Fruit fly (Drosophila melanogaster) whole organism, embryonic: ENCODE data around the gene LSm3.

ENCODE experiments used
- Awh ChIP-seq: fragments of 200-800 bp; sonication (Bioruptor generic); IDR thresholded peaks from 2 replicates; pipeline ENCODE4, ENCODE4 v1.3.6; 2022; ENCODE audit warnings: missing biosample characterization, missing genetic modification characterization
- Bgb ChIP-seq: fragments of 200-800 bp; sonication (Bioruptor generic); IDR thresholded peaks from 2 replicates; pipeline ENCODE4 v1.3.6; 2022; ENCODE audit warnings: missing biosample characterization, missing genetic modification characterization; ENCODE audit not compliant: partially characterized antibody
- CG10147 ChIP-seq: fragments of 200-800 bp; sonication (Bioruptor generic); optimal IDR thresholded peaks from 2 replicates; lab custom pipeline; 2019; ENCODE audit warnings: missing biosample characterization, mild to moderate bottlenecking, missing genetic modification characterization, moderate library complexity
- CG10321 ChIP-seq: fragments of 200-800 bp; sonication (Bioruptor generic); IDR thresholded peaks from 2 replicates; pipeline ENCODE4 v1.3.6; 2022; ENCODE audit warnings: missing biosample characterization, missing genetic modification characterization
- CG11085 ChIP-seq: fragments of 200-800 bp; sonication (Bioruptor generic); IDR thresholded peaks from 2 replicates; pipeline ENCODE4 v1.3.6; 2022; ENCODE audit warnings: missing biosample characterization, missing genetic modification characterization
- CG12659 ChIP-seq: fragments of 200-800 bp; sonication (Bioruptor generic); optimal IDR thresholded peaks from 3 replicates; lab custom pipeline; 2017; ENCODE audit warnings: mild to moderate bottlenecking, missing biosample characterization, missing genetic modification reagents, missing genetic modification characterization
- CG17568 ChIP-seq: fragments of 200-800 bp; sonication (Bioruptor generic); optimal IDR thresholded peaks from 2 replicates; lab custom pipeline; 2018; ENCODE audit warnings: missing biosample characterization, mild to moderate bottlenecking, missing genetic modification characterization, moderate library complexity
- CG17802 ChIP-seq: fragments of 200-800 bp; sonication (Bioruptor generic); optimal IDR thresholded peaks from 2 replicates; lab custom pipeline; 2018; ENCODE audit warnings: missing biosample characterization, mild to moderate bottlenecking, missing genetic modification characterization, moderate library complexity
- CG2199 ChIP-seq: fragments of 200-800 bp; sonication (Bioruptor generic); IDR thresholded peaks from 3 replicates; pipeline ENCODE4 v1.3.6; 2022; ENCODE audit warnings: missing biosample characterization, missing genetic modification characterization
- CG2875 ChIP-seq: fragments of 200-800 bp; sonication (Bioruptor generic); optimal IDR thresholded peaks from 2 replicates; lab custom pipeline; 2017; ENCODE audit warnings: missing biosample characterization, mild to moderate bottlenecking, missing genetic modification characterization, missing genetic modification reagents
- CG31388 ChIP-seq: fragments of 200-800 bp; sonication (Bioruptor generic); optimal IDR thresholded peaks from 2 replicates; lab custom pipeline; 2016; ENCODE audit warnings: missing biosample characterization, missing genetic modification characterization
- CG3163 ChIP-seq: fragments of 200-800 bp; sonication (Bioruptor generic); optimal IDR thresholded peaks from 3 replicates; lab custom pipeline; 2016; ENCODE audit warnings: missing biosample characterization, missing genetic modification characterization
- CG6791 ChIP-seq: fragments of 200-800 bp; sonication (Bioruptor generic); IDR thresholded peaks from 3 replicates; pipeline ENCODE4 v1.3.6; 2022; ENCODE audit warnings: missing biosample characterization, missing genetic modification characterization; ENCODE audit not compliant: partially characterized antibody
- CG8281 ChIP-seq: fragments of 200-800 bp; sonication (Bioruptor generic); optimal IDR thresholded peaks from 2 replicates; lab custom pipeline; 2018; ENCODE audit warnings: missing biosample characterization, mild to moderate bottlenecking, missing genetic modification characterization, moderate library complexity
- CG8388 ChIP-seq: fragments of 200-800 bp; sonication (Bioruptor generic); optimal IDR thresholded peaks from 2 replicates; lab custom pipeline; 2019; ENCODE audit warnings: missing biosample characterization, mild to moderate bottlenecking, missing genetic modification characterization, moderate library complexity
- CG9932 ChIP-seq: fragments of 200-800 bp; sonication (Bioruptor generic); IDR thresholded peaks from 2 replicates; pipeline ENCODE4 v1.3.6; 2022; ENCODE audit warnings: missing biosample characterization, missing genetic modification characterization
- Chrac-16 ChIP-seq: fragments of 200-800 bp; sonication (Bioruptor generic); optimal IDR thresholded peaks from 3 replicates; lab custom pipeline; 2016; ENCODE audit warnings: missing biosample characterization, missing genetic modification characterization
- D19A ChIP-seq: fragments of 200-800 bp; optimal IDR thresholded peaks from 3 replicates; lab custom pipeline; 2019; ENCODE audit warnings: missing biosample characterization, mild to moderate bottlenecking, missing genetic modification characterization, moderate library complexity
- D19B ChIP-seq: fragments of 200-800 bp; sonication (Bioruptor generic); optimal IDR thresholded peaks from 2 replicates; lab custom pipeline; 2017; ENCODE audit warnings: missing biosample characterization, mild to moderate bottlenecking, missing genetic modification characterization
- Doc2 ChIP-seq: fragments of 200-800 bp; sonication (Bioruptor generic); IDR thresholded peaks from 2 replicates; pipeline ENCODE4 v1.3.6; 2022; ENCODE audit warnings: missing biosample characterization, missing genetic modification characterization
- Dp ChIP-seq: fragments of 200-800 bp; sonication (Bioruptor generic); optimal IDR thresholded peaks from 2 replicates; lab custom pipeline; 2018; ENCODE audit warnings: missing biosample characterization, mild to moderate bottlenecking, missing genetic modification characterization, moderate library complexity
- HLHmδ ChIP-seq: fragments of 200-800 bp; sonication (Bioruptor generic); optimal IDR thresholded peaks from 2 replicates; lab custom pipeline; 2018; ENCODE audit warnings: missing biosample characterization, mild to moderate bottlenecking, missing genetic modification characterization, moderate library complexity
- Jarid2 ChIP-seq: fragments of 200-800 bp; sonication (Bioruptor generic); optimal IDR thresholded peaks from 3 replicates; lab custom pipeline; 2017; ENCODE audit warnings: mild to moderate bottlenecking, missing biosample characterization, missing genetic modification reagents, missing genetic modification characterization
- Lpt ChIP-seq: fragments of >200 bp; optimal IDR thresholded peaks from 2 replicates; lab custom pipeline; 2018; ENCODE audit warnings: missing biosample characterization, missing genetic modification characterization
- Mrtf ChIP-seq: fragments of 200-800 bp; sonication (Bioruptor generic); IDR thresholded peaks from 3 replicates; pipeline ENCODE4 v1.3.6; 2022; ENCODE audit warnings: missing biosample characterization, missing genetic modification characterization
- Oli ChIP-seq: fragments of 200-800 bp; sonication (Bioruptor generic); optimal IDR thresholded peaks from 2 replicates; lab custom pipeline; 2018; ENCODE audit warnings: missing biosample characterization, mild to moderate bottlenecking, missing genetic modification characterization, moderate library complexity
- PHDP ChIP-seq: fragments of 200-800 bp; sonication (Bioruptor generic); optimal IDR thresholded peaks from 3 replicates; lab custom pipeline; 2018; ENCODE audit warnings: missing biosample characterization, mild to moderate bottlenecking, missing genetic modification characterization, moderate library complexity
- Sox102F ChIP-seq: fragments of 200-800 bp; sonication (Bioruptor generic); optimal IDR thresholded peaks from 2 replicates; lab custom pipeline; 2018; ENCODE audit warnings: missing biosample characterization, mild to moderate bottlenecking, missing genetic modification characterization, moderate library complexity
- Taf1 ChIP-seq: fragments of 200-800 bp; sonication (Bioruptor generic); IDR thresholded peaks from 2 replicates; pipeline ENCODE4 v1.3.6; 2022; ENCODE audit warnings: missing biosample characterization, missing genetic modification characterization
- dpn ChIP-seq, 2 experiments: fragments of 200-800 bp; sonication (Bioruptor generic); optimal IDR thresholded peaks; 3 replicates each; lab custom pipeline; 2016; ENCODE audit warnings: missing biosample characterization in 2 of 2, missing genetic modification characterization in 2 of 2
- fd102C ChIP-seq: fragments of 200-800 bp; sonication (Bioruptor generic); optimal IDR thresholded peaks from 2 replicates; lab custom pipeline; 2018; ENCODE audit warnings: missing biosample characterization, mild to moderate bottlenecking, missing genetic modification characterization, moderate library complexity
- fd96Cb ChIP-seq: fragments of 200-800 bp; sonication (Bioruptor generic); optimal IDR thresholded peaks from 2 replicates; lab custom pipeline; 2018; ENCODE audit warnings: missing biosample characterization, mild to moderate bottlenecking, missing genetic modification characterization, moderate library complexity
- gce ChIP-seq: fragments of 200-800 bp; sonication (Bioruptor generic); IDR thresholded peaks from 3 replicates; pipeline ENCODE4 v1.3.6; 2022; ENCODE audit warnings: missing biosample characterization, missing genetic modification characterization
- hb ChIP-seq: fragments of 200-800 bp; sonication (Bioruptor generic); IDR thresholded peaks from 3 replicates; pipeline ENCODE4 v1.3.6; 2022; ENCODE audit warnings: missing biosample characterization, missing genetic modification characterization; ENCODE audit not compliant: partially characterized antibody
- lmd ChIP-seq: fragments of 200-800 bp; sonication (Bioruptor generic); IDR thresholded peaks from 2 replicates; pipeline ENCODE4 v1.3.6; 2022; ENCODE audit warnings: missing biosample characterization, missing genetic modification characterization
- mam ChIP-seq: fragments of 200-800 bp; sonication (Bioruptor generic); optimal IDR thresholded peaks from 3 replicates; lab custom pipeline; 2016; ENCODE audit warnings: missing biosample characterization, missing genetic modification characterization
- odd ChIP-seq: fragments of 200-800 bp; sonication (Bioruptor generic); optimal IDR thresholded peaks from 2 replicates; lab custom pipeline; 2017; ENCODE audit warnings: missing biosample characterization, mild to moderate bottlenecking, missing genetic modification characterization
- org-1 ChIP-seq: fragments of 200-800 bp; sonication (Bioruptor generic); optimal IDR thresholded peaks from 2 replicates; lab custom pipeline; 2017; ENCODE audit warnings: missing biosample characterization, missing genetic modification characterization
- peb ChIP-seq: fragments of 200-800 bp; sonication (Bioruptor generic); IDR thresholded peaks from 2 replicates; pipeline ENCODE4 v1.3.6; 2022; ENCODE audit warnings: missing biosample characterization, missing genetic modification characterization
- pita ChIP-seq: fragments of 200-800 bp; sonication (Bioruptor generic); optimal IDR thresholded peaks from 2 replicates; lab custom pipeline; 2017; ENCODE audit warnings: missing biosample characterization, mild to moderate bottlenecking, missing genetic modification characterization
- pum ChIP-seq: fragments of 200-800 bp; sonication (Bioruptor generic); optimal IDR thresholded peaks from 2 replicates; lab custom pipeline; 2016; ENCODE audit warnings: missing biosample characterization, missing genetic modification characterization
- sens-2 ChIP-seq: fragments of 200-800 bp; sonication (Bioruptor generic); IDR thresholded peaks from 2 replicates; pipeline ENCODE4 v1.3.6; 2022; ENCODE audit warnings: missing biosample characterization, missing genetic modification characterization
- shn ChIP-seq: fragments of 200-800 bp; sonication (Bioruptor generic); optimal IDR thresholded peaks from 3 replicates; lab custom pipeline; 2016; ENCODE audit warnings: missing biosample characterization, missing genetic modification characterization
- slbo ChIP-seq: fragments of 200-800 bp; sonication (Bioruptor generic); IDR thresholded peaks from 2 replicates; pipeline ENCODE4 v1.3.6; 2022; ENCODE audit warnings: missing biosample characterization, missing genetic modification characterization
- toy ChIP-seq: fragments of 200-800 bp; sonication (Bioruptor generic); IDR thresholded peaks from 2 replicates; pipeline ENCODE4 v1.3.6; 2022; ENCODE audit warnings: missing biosample characterization, missing genetic modification characterization
- tx ChIP-seq: fragments of 200-800 bp; sonication (Bioruptor generic); optimal IDR thresholded peaks from 2 replicates; lab custom pipeline; 2016; ENCODE audit warnings: missing biosample characterization, missing genetic modification characterization
- unc-4 ChIP-seq: fragments of 200-800 bp; sonication (Bioruptor generic); IDR thresholded peaks from 2 replicates; pipeline ENCODE4 v1.3.6; 2022; ENCODE audit warnings: missing biosample characterization, missing genetic modification characterization; ENCODE audit not compliant: partially characterized antibody
- vfl ChIP-seq: fragments of 200-800 bp; sonication (Bioruptor generic); optimal IDR thresholded peaks from 2 replicates; lab custom pipeline; 2016; ENCODE audit warnings: missing biosample characterization, missing genetic modification characterization
- zen2 ChIP-seq: fragments of 200-800 bp; sonication (Bioruptor generic); IDR thresholded peaks from 3 replicates; pipeline ENCODE4 v1.3.6; 2022; ENCODE audit warnings: missing biosample characterization, missing genetic modification characterization; ENCODE audit not compliant: partially characterized antibody
- zfh2 ChIP-seq: fragments of 200-800 bp; sonication (Bioruptor generic); optimal IDR thresholded peaks from 2 replicates; lab custom pipeline; 2016; ENCODE audit warnings: missing biosample characterization, missing genetic modification characterization

LSm3 gene

dm6 chr3R:24006449-24007159, 10.5 kb downstream of the LSm3 start (continued):
- TF ChIP-seq PHDP (no peak), gce (no peak), CG10147 (GFP tag; lab: Kevin White, UChicago) (no peak), CG2875 (no peak), hb (no peak), Doc2 (GFP tag; lab: Robert Waterston, UW) (no peak), lmd (GFP tag; lab: Robert Waterston, UW) (peak; percentile 38; the same call in 1 of the 2 replicates), CG17568 (GFP tag; lab: Kevin White, UChicago) (no peak), fd102C (no peak), Awh (GFP tag; lab: Robert Waterston, UW) (no peak), odd (GFP tag; lab: Kevin White, UChicago) (no peak), Jarid2 (GFP tag; lab: Kevin White, UChicago) (peak; percentile 37), CG3163 (GFP tag; lab: Kevin White, UChicago) (peak; percentile 10), D19B (no peak), CG12659 (GFP tag; lab: Kevin White, UChicago) (peak; percentile 26), CG8388 (no peak), zen2 (GFP tag; lab: Robert Waterston, UW) (no peak), Chrac-16 (GFP tag; lab: Kevin White, UChicago) (peak; percentile 10), CG11085 (no peak), vfl (no peak), slbo (GFP tag; lab: Robert Waterston, UW) (peak; percentile 47), zfh2 (GFP tag; lab: Kevin White, UChicago) (no peak), mam (no peak), Lpt (GFP tag; lab: Kevin White, UChicago) (no peak), CG9932 (GFP tag; lab: Robert Waterston, UW) (no peak), CG2199 (GFP tag; lab: Robert Waterston, UW) (peak; percentile 62; the same call in 1 of the 3 replicates), Bgb (GFP tag; lab: Robert Waterston, UW) (peak; percentile 48; the same call in 1 of the 2 replicates), shn (no peak), tx (GFP tag; lab: Kevin White, UChicago) (no peak), toy (GFP tag; lab: Robert Waterston, UW) (no peak), CG6791 (no peak), sens-2 (GFP tag; lab: Robert Waterston, UW) (peak; percentile 33; the same call in 1 of the 2 replicates), pum (no peak), peb (0 out of 2 replicates have a peak, but pooled peaks have one; percentile 7), Dp (GFP tag; lab: Kevin White, UChicago) (no peak), unc-4 (no peak), CG10321 (GFP tag; lab: Robert Waterston, UW) (no peak), org-1 (no peak), Sox102F (GFP tag; lab: Kevin White, UChicago) (peak; percentile 8), HLHmδ (no peak), Taf1 (GFP tag; lab: Robert Waterston, UW) (peak; percentile 24; the same call in 1 of the 2 replicates), Mrtf (no peak), Oli (tag; lab: Kevin White, UChicago) (peak; percentile 7), dpn (GFP tag; optimal IDR thresholded peaks at IDR 0.05; lab: Kevin White, UChicago) (no peak), D19A (tag; lab: Kevin White, UChicago) (no peak), pita (GFP tag; lab: Kevin White, UChicago) (no peak), CG8281 (tag; lab: Kevin White, UChicago) (no peak), fd96Cb (tag; lab: Kevin White, UChicago) (no peak), CG31388 (no peak), CG17802 (tag; lab: Kevin White, UChicago) (no peak)
